Fruit fly (Drosophila melanogaster) whole organism, embryonic: ENCODE measurements around the gene Tep4.

ENCODE experiments used
- C15 ChIP-seq: fragments of 200-800 bp; sonication (Bioruptor generic); IDR thresholded peaks from 3 replicates; pipeline ENCODE4 v1.3.6; 2022; ENCODE audit warnings: missing biosample characterization, missing genetic modification characterization
- CG10147 ChIP-seq: fragments of 200-800 bp; sonication (Bioruptor generic); optimal IDR thresholded peaks from 2 replicates; lab custom pipeline; 2019; ENCODE audit warnings: missing biosample characterization, mild to moderate bottlenecking, missing genetic modification characterization, moderate library complexity
- CG10979 ChIP-seq: fragments of 200-800 bp; sonication (Bioruptor generic); optimal IDR thresholded peaks from 2 replicates; lab custom pipeline; 2018; ENCODE audit warnings: missing biosample characterization, mild to moderate bottlenecking, missing genetic modification characterization, moderate library complexity
- CG11504 ChIP-seq: fragments of 200-800 bp; sonication (Bioruptor generic); optimal IDR thresholded peaks from 3 replicates; lab custom pipeline; 2019; ENCODE audit warnings: missing biosample characterization, mild to moderate bottlenecking, missing genetic modification characterization, moderate library complexity
- CG15696 ChIP-seq: fragments of 200-800 bp; sonication (Bioruptor generic); optimal IDR thresholded peaks from 2 replicates; lab custom pipeline; 2019; ENCODE audit warnings: missing biosample characterization, mild to moderate bottlenecking, missing genetic modification characterization, moderate library complexity
- CG1602 ChIP-seq: fragments of 200-800 bp; sonication (Bioruptor generic); optimal IDR thresholded peaks from 3 replicates; lab custom pipeline; 2016; ENCODE audit warnings: missing biosample characterization, missing genetic modification characterization
- CG16779 ChIP-seq: fragments of 200-800 bp; sonication (Bioruptor generic); IDR thresholded peaks from 2 replicates; pipeline ENCODE4 v1.3.6; 2022; ENCODE audit warnings: missing biosample characterization, missing genetic modification characterization
- CG2120 ChIP-seq: fragments of 200-800 bp; sonication (Bioruptor generic); optimal IDR thresholded peaks from 3 replicates; lab custom pipeline; 2016; ENCODE audit warnings: missing biosample characterization, missing genetic modification characterization
- CG32772 ChIP-seq: fragments of 200-800 bp; sonication (Bioruptor generic); IDR thresholded peaks from 2 replicates; pipeline ENCODE4 v1.3.6; 2022; ENCODE audit warnings: missing biosample characterization, missing genetic modification characterization
- CG34422 ChIP-seq: fragments of 200-800 bp; sonication (Bioruptor generic); IDR thresholded peaks from 3 replicates; pipeline ENCODE4 v1.3.6; 2022; ENCODE audit warnings: missing biosample characterization, missing genetic modification characterization
- CG3838 ChIP-seq: fragments of 200-800 bp; sonication (Bioruptor generic); optimal IDR thresholded peaks from 3 replicates; lab custom pipeline; 2016; ENCODE audit warnings: missing biosample characterization, missing genetic modification characterization
- CG4360 ChIP-seq: fragments of 200-800 bp; sonication (Bioruptor generic); IDR thresholded peaks from 2 replicates; pipeline ENCODE4 v1.3.6; 2022; ENCODE audit warnings: missing biosample characterization, missing genetic modification characterization
- CG6175 ChIP-seq: fragments of 200-800 bp; sonication (Bioruptor generic); IDR thresholded peaks from 3 replicates; pipeline ENCODE4 v1.3.6; 2022; ENCODE audit warnings: missing biosample characterization, missing genetic modification characterization
- CG6689 ChIP-seq: fragments of 200-800 bp; sonication (Bioruptor generic); IDR thresholded peaks from 2 replicates; pipeline ENCODE4 v1.3.6; 2022; ENCODE audit warnings: missing biosample characterization, missing genetic modification characterization
- CG6765 ChIP-seq: fragments of 200-800 bp; sonication (Bioruptor generic); optimal IDR thresholded peaks from 3 replicates; lab custom pipeline; 2017; ENCODE audit warnings: missing biosample characterization, mild to moderate bottlenecking, missing genetic modification characterization
- CG6854 ChIP-seq: fragments of 200-800 bp; sonication (Bioruptor generic); optimal IDR thresholded peaks from 3 replicates; lab custom pipeline; 2017; ENCODE audit warnings: missing biosample characterization, mild to moderate bottlenecking, missing genetic modification characterization
- CG7928 ChIP-seq: fragments of 200-800 bp; sonication (Bioruptor generic); optimal IDR thresholded peaks from 2 replicates; lab custom pipeline; 2017; ENCODE audit warnings: missing biosample characterization, mild to moderate bottlenecking, missing genetic modification characterization
- CG8388 ChIP-seq: fragments of 200-800 bp; sonication (Bioruptor generic); optimal IDR thresholded peaks from 2 replicates; lab custom pipeline; 2019; ENCODE audit warnings: missing biosample characterization, mild to moderate bottlenecking, missing genetic modification characterization, moderate library complexity
- D ChIP-seq, 2 experiments: fragments of 200-800 bp in 1 of 2; fragments of >200 bp in 1 of 2; sonication (Bioruptor generic) in 1 of 2; optimal IDR thresholded peaks; 2 replicates in 1 of 2; 3 replicates in 1 of 2; lab custom pipeline; 2017; ENCODE audit warnings: mild to moderate bottlenecking in 1 of 2, missing biosample characterization in 1 of 2, missing genetic modification characterization in 1 of 2, missing genetic modification reagents in 1 of 2
- D19B ChIP-seq: fragments of 200-800 bp; sonication (Bioruptor generic); optimal IDR thresholded peaks from 2 replicates; lab custom pipeline; 2017; ENCODE audit warnings: missing biosample characterization, mild to moderate bottlenecking, missing genetic modification characterization
- Dip3 ChIP-seq: fragments of 200-800 bp; sonication (Bioruptor generic); optimal IDR thresholded peaks from 3 replicates; lab custom pipeline; 2016; ENCODE audit warnings: missing biosample characterization, missing genetic modification characterization
- Dll ChIP-seq: fragments of 200-800 bp; sonication (Bioruptor generic); IDR thresholded peaks from 4 replicates; pipeline ENCODE4 v1.3.6; 2022; ENCODE audit warnings: missing biosample characterization, missing genetic modification characterization; ENCODE audit not compliant: partially characterized antibody
- HLH4C ChIP-seq: fragments of 200-800 bp; sonication (Bioruptor generic); IDR thresholded peaks from 3 replicates; pipeline ENCODE4 v1.3.6; 2022; ENCODE audit warnings: missing biosample characterization, missing genetic modification characterization; ENCODE audit not compliant: partially characterized antibody
- MBD-R2 ChIP-seq: fragments of 200-800 bp; sonication (Bioruptor generic); IDR thresholded peaks from 2 replicates; pipeline ENCODE4 v1.3.6; 2022; ENCODE audit warnings: missing biosample characterization, missing genetic modification characterization
- Mrtf ChIP-seq: fragments of 200-800 bp; sonication (Bioruptor generic); IDR thresholded peaks from 3 replicates; pipeline ENCODE4 v1.3.6; 2022; ENCODE audit warnings: missing biosample characterization, missing genetic modification characterization
- PHDP ChIP-seq: fragments of 200-800 bp; sonication (Bioruptor generic); optimal IDR thresholded peaks from 3 replicates; lab custom pipeline; 2018; ENCODE audit warnings: missing biosample characterization, mild to moderate bottlenecking, missing genetic modification characterization, moderate library complexity
- Six4 ChIP-seq: fragments of 200-800 bp; sonication (Bioruptor generic); optimal IDR thresholded peaks from 2 replicates; lab custom pipeline; 2016; ENCODE audit warnings: missing biosample characterization, missing genetic modification characterization
- Taf1 ChIP-seq: fragments of 200-800 bp; sonication (Bioruptor generic); IDR thresholded peaks from 2 replicates; pipeline ENCODE4 v1.3.6; 2022; ENCODE audit warnings: missing biosample characterization, missing genetic modification characterization
- aop ChIP-seq: fragments of 200-800 bp; sonication (Bioruptor generic); IDR thresholded peaks from 2 replicates; pipeline ENCODE4 v1.3.6; 2022; ENCODE audit warnings: missing biosample characterization, missing genetic modification characterization
- bab2 ChIP-seq: fragments of 200-800 bp; sonication (Bioruptor generic); optimal IDR thresholded peaks from 2 replicates; lab custom pipeline; 2016; ENCODE audit warnings: missing biosample characterization, missing genetic modification characterization
- br ChIP-seq: fragments of >200 bp; optimal IDR thresholded peaks from 2 replicates; lab custom pipeline; 2017
- btn ChIP-seq: fragments of 200-800 bp; sonication (Bioruptor generic); optimal IDR thresholded peaks from 2 replicates; lab custom pipeline; 2016; ENCODE audit warnings: missing biosample characterization, missing genetic modification characterization
- cato ChIP-seq: fragments of 200-800 bp; sonication (Bioruptor generic); optimal IDR thresholded peaks from 2 replicates; lab custom pipeline; 2016; ENCODE audit warnings: missing biosample characterization, missing genetic modification characterization, borderline replicate concordance
- cg ChIP-seq: fragments of 200-800 bp; sonication (Bioruptor generic); optimal IDR thresholded peaks from 3 replicates; lab custom pipeline; 2019; ENCODE audit warnings: missing biosample characterization, mild to moderate bottlenecking, missing genetic modification characterization, moderate library complexity
- ci ChIP-seq: fragments of 200-800 bp; sonication (Bioruptor generic); IDR thresholded peaks from 3 replicates; pipeline ENCODE4 v1.3.6; 2022; ENCODE audit warnings: missing biosample characterization, missing genetic modification characterization
- crc ChIP-seq: fragments of 200-800 bp; sonication (Bioruptor generic); optimal IDR thresholded peaks from 2 replicates; lab custom pipeline; 2016; ENCODE audit warnings: missing biosample characterization, missing genetic modification characterization
- crol ChIP-seq: fragments of 200-800 bp; sonication (Bioruptor generic); IDR thresholded peaks from 2 replicates; pipeline ENCODE4 v1.3.6; 2022; ENCODE audit warnings: missing biosample characterization, missing genetic modification characterization
- dimm ChIP-seq: fragments of 200-800 bp; sonication (Bioruptor generic); IDR thresholded peaks from 2 replicates; pipeline ENCODE4 v1.3.6; 2022; ENCODE audit warnings: missing biosample characterization, missing genetic modification characterization
- disco-r ChIP-seq: fragments of 200-800 bp; sonication (Bioruptor generic); optimal IDR thresholded peaks from 2 replicates; lab custom pipeline; 2016; ENCODE audit warnings: missing biosample characterization, missing genetic modification characterization
- eyg ChIP-seq: fragments of 200-800 bp; sonication (Bioruptor generic); optimal IDR thresholded peaks from 3 replicates; lab custom pipeline; 2016; ENCODE audit warnings: missing biosample characterization, missing genetic modification characterization
- gcm ChIP-seq: fragments of 200-800 bp; sonication (Bioruptor generic); optimal IDR thresholded peaks from 2 replicates; lab custom pipeline; 2019; ENCODE audit warnings: missing biosample characterization, mild to moderate bottlenecking, missing genetic modification characterization, moderate library complexity
- gfzf ChIP-seq: fragments of 200-800 bp; sonication (Bioruptor generic); optimal IDR thresholded peaks from 2 replicates; lab custom pipeline; 2016; ENCODE audit warnings: missing biosample characterization, mild to moderate bottlenecking, missing genetic modification characterization, moderate library complexity
- gro ChIP-seq: fragments of 200-800 bp; sonication (Bioruptor generic); optimal IDR thresholded peaks from 2 replicates; lab custom pipeline; 2016; ENCODE audit warnings: missing biosample characterization, missing genetic modification characterization
- lilli ChIP-seq: fragments of 200-800 bp; sonication (Bioruptor generic); optimal IDR thresholded peaks from 3 replicates; lab custom pipeline; 2016; ENCODE audit warnings: missing biosample characterization, missing genetic modification characterization
- nom ChIP-seq: fragments of 200-800 bp; sonication (Bioruptor generic); optimal IDR thresholded peaks from 2 replicates; lab custom pipeline; 2017; ENCODE audit warnings: missing biosample characterization, missing genetic modification characterization, mild to moderate bottlenecking, moderate library complexity, missing genetic modification reagents
- otp ChIP-seq: fragments of 200-800 bp; sonication (Bioruptor generic); IDR thresholded peaks from 3 replicates; pipeline ENCODE4, ENCODE4 v1.3.6; 2022; ENCODE audit warnings: missing biosample characterization, missing genetic modification characterization
- sc ChIP-seq, 3 experiments: fragments of >200 bp in 2 of 3; fragments of 200-800 bp in 1 of 3; sonication (Bioruptor generic) in 1 of 3; optimal IDR thresholded peaks; 2 replicates in 2 of 3; 3 replicates in 1 of 3; lab custom pipeline; 2017; ENCODE audit warnings: mild to moderate bottlenecking in 1 of 3, missing biosample characterization in 1 of 3, missing genetic modification characterization in 1 of 3, missing genetic modification reagents in 1 of 3
- sisA ChIP-seq: fragments of 200-800 bp; sonication (Bioruptor generic); IDR thresholded peaks from 2 replicates; pipeline ENCODE4 v1.3.6; 2022; ENCODE audit warnings: missing biosample characterization, missing genetic modification characterization
- slou ChIP-seq: fragments of 200-800 bp; sonication (Bioruptor generic); optimal IDR thresholded peaks from 3 replicates; lab custom pipeline; 2016; ENCODE audit warnings: missing biosample characterization, missing genetic modification characterization
- usp ChIP-seq: fragments of >200 bp; optimal IDR thresholded peaks from 2 replicates; lab custom pipeline; 2017; ENCODE audit warnings: missing biosample characterization, missing genetic modification characterization

The Tep4 gene

DNA sequence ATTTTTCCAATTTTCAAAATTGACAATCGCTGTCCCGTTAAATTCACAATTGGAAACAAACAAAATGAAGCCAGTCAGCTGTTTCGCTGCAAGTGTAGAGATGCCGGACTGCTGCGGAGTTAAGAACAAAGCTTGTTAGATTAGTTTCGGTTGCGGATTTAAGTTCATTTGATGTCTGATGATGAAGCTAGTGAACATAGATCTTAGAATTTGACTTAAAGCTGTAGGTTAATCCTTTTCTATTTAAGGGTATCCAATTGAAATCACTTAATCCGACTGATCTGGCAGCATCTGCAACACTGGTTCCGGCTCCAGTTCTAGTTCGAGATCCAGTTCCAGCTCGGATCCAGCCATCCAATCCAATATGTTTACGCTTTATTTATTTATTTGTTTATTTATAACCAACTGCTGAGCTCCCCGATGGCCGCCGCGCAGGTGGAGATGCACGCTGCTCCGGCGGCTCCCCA is 35.7 kb downstream of the Tep4 start, which contains the start of the genes PCNA2 and CG10366 (continued):
- TF ChIP-seq CG15696 (tag; lab: Kevin White, UChicago) (peak; percentile 72), slou (GFP tag; lab: Kevin White, UChicago) (peak; percentile 33), gfzf (GFP tag; lab: Kevin White, UChicago) (peak; percentile 6), CG6689 (GFP tag; lab: Robert Waterston, UW) (peak; percentile 57), CG10979 (tag; lab: Kevin White, UChicago) (peak; percentile 51), gro (GFP tag; lab: Kevin White, UChicago) (peak; percentile 52), D19B (no peak), CG3838 (no peak), disco-r (GFP tag; lab: Kevin White, UChicago) (no peak), gcm (peak; percentile 36), sisA (peak; percentile 44; the same call in 1 of the 2 replicates), aop (GFP tag; lab: Robert Waterston, UW) (no peak), eyg (no peak), HLH4C (GFP tag; lab: Robert Waterston, UW) (no peak), lilli (GFP tag; lab: Kevin White, UChicago) (peak; percentile 83), dimm (GFP tag; lab: Robert Waterston, UW) (no peak), usp (GFP tag; lab: Kevin White, UChicago) (no peak), crc (GFP tag; lab: Kevin White, UChicago) (no peak), CG8388 (GFP tag; lab: Kevin White, UChicago) (peak; percentile 26), CG6854 (GFP tag; lab: Kevin White, UChicago) (peak; percentile 25), D (optimal IDR thresholded peaks at IDR 0.05; lab: Kevin White, UChicago) (no peak), D (GFP tag; optimal IDR thresholded peaks at IDR 0.05; lab: Kevin White, UChicago) (peak; percentile 29), Six4 (peak; percentile 44), CG10147 (GFP tag; lab: Kevin White, UChicago) (peak; percentile 43), otp (GFP tag; lab: Robert Waterston, UW) (no peak), Mrtf (GFP tag; lab: Robert Waterston, UW) (peak; percentile 58; the same call in 2 of the 3 replicates), crol (GFP tag; lab: Robert Waterston, UW) (no peak), C15 (GFP tag; lab: Robert Waterston, UW) (no peak), CG34422 (GFP tag; lab: Robert Waterston, UW) (0 out of 3 replicates have a peak, but pooled peaks have one; percentile 21), CG6175 (GFP tag; lab: Robert Waterston, UW) (no peak), cato (GFP tag; lab: Kevin White, UChicago) (peak; percentile 37), Taf1 (GFP tag; lab: Robert Waterston, UW) (no peak; the same call in 1 of the 2 replicates), CG2120 (GFP tag; lab: Kevin White, UChicago) (peak; percentile 82), nom (GFP tag; lab: Kevin White, UChicago) (peak; percentile 38), sc (optimal IDR thresholded peaks at IDR 0.05; lab: Kevin White, UChicago) (no peak), sc (GFP tag; optimal IDR thresholded peaks at IDR 0.05; lab: Kevin White, UChicago) (no peak), ci (GFP tag; lab: Robert Waterston, UW) (peak; percentile 48; the same call in 2 of the 3 replicates), MBD-R2 (GFP tag; lab: Robert Waterston, UW) (peak; percentile 94), Dip3 (GFP tag; lab: Kevin White, UChicago) (peak; percentile 69), cg (no peak), br (lab: Kevin White, UChicago) (no peak), CG11504 (tag; lab: Kevin White, UChicago) (peak; percentile 68), CG4360 (GFP tag; lab: Robert Waterston, UW) (no peak), btn (peak; percentile 6), CG32772 (peak; percentile 27; the same call in 1 of the 2 replicates), Dll (GFP tag; lab: Robert Waterston, UW) (0 out of 4 replicates have a peak, but pooled peaks have one; percentile 43), CG16779 (no peak), CG7928 (GFP tag; lab: Kevin White, UChicago) (peak; percentile 70), bab2 (peak; percentile 77), CG6765 (GFP tag; lab: Kevin White, UChicago) (no peak), PHDP (tag; lab: Kevin White, UChicago) (peak; percentile 48), CG1602 (GFP tag; lab: Kevin White, UChicago) (peak; percentile 42)
